Worm (Caenorhabditis elegans) whole organism, late embryonic: ENCODE measurements around the gene Y119D3B.21.

Experiments
- ama-1 ChIP-seq: fragments of 150-350 bp; optimal IDR thresholded peaks from 2 replicates; lab custom pipeline; 2014
- elt-4 ChIP-seq: sonication (generic microtip); optimal IDR thresholded peaks from 2 replicates; lab custom pipeline; 2016; ENCODE audit warnings: missing genetic modification characterization, missing compliant biosample characterization
- madf-2 ChIP-seq: sonication (generic microtip); optimal IDR thresholded peaks from 2 replicates; lab custom pipeline; 2017; ENCODE audit warnings: missing genetic modification characterization, missing compliant biosample characterization
- mec-3 ChIP-seq: sonication (generic microtip); optimal IDR thresholded peaks from 2 replicates; lab custom pipeline; 2016; ENCODE audit warnings: borderline replicate concordance, missing genetic modification characterization, missing compliant biosample characterization
- nfya-1 ChIP-seq: sonication (generic microtip); optimal IDR thresholded peaks from 2 replicates; lab custom pipeline; 2017; ENCODE audit warnings: missing genetic modification characterization, mild to moderate bottlenecking, missing compliant biosample characterization, antibody characterized with exemption, moderate library complexity
- nhr-11 ChIP-seq: fragments of 150-350 bp; optimal IDR thresholded peaks from 2 replicates; lab custom pipeline; 2014; ENCODE audit warnings: missing biosample characterization, missing genetic modification characterization
- ref-2 ChIP-seq: sonication (generic microtip); optimal IDR thresholded peaks from 2 replicates; lab custom pipeline; 2016; ENCODE audit warnings: missing genetic modification characterization, missing compliant biosample characterization
- sdc-2 ChIP-seq: sonication (generic microtip); optimal IDR thresholded peaks from 2 replicates; lab custom pipeline; 2016; ENCODE audit warnings: missing genotype, missing genetic modification characterization, missing compliant biosample characterization
- ttx-3 ChIP-seq: sonication (generic microtip); optimal IDR thresholded peaks from 2 replicates; lab custom pipeline; 2016; ENCODE audit warnings: missing genetic modification reagents, missing genetic modification characterization, missing compliant biosample characterization

DNA sequence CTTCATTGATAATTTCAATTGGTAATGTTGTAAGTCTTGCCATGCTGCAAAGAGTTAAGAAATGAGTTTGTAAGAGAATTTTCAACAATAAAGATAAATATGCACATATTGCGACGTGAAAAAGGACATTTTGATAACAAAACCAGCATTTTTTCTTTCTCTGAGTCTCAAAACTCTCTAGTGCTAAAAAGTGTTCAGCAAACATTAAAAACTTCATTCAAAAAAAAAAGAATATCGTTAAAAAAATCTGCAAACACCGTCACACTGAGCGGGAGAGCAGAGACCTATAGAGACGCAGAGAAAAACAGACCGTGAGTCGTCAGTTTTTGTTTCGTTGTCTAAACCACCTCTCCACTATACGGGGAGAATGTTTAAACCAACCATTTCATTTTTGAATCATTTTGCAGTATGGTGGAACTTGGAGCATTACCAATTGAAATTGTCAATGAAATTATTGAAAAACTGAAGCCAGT lies 34.3 kb downstream of the Y119D3B.21 start, which contains the start of the genes fbxa-76 and fbxa-77:
- TF ChIP-seq ama-1 (lab: Kevin White, UChicago): no peak
- no peak for TF ChIP-seq ttx-3
- no peak for TF ChIP-seq mec-3 (tag; lab: Kevin White, UChicago)
- no peak for TF ChIP-seq nhr-11 (tag; lab: Kevin White, UChicago)
- TF ChIP-seq madf-2 (tag; lab: Kevin White, UChicago): no peak
- TF ChIP-seq elt-4: no peak
- TF ChIP-seq ref-2 (tag; lab: Kevin White, UChicago): no peak
- no peak for TF ChIP-seq sdc-2 (tag; lab: Kevin White, UChicago)
- no peak for TF ChIP-seq nfya-1
